Worm (Caenorhabditis elegans) whole organism, L4/young adult: Measurements from ENCODE around the gene rbm-26.

ENCODE experiments used
- W03F9.2 ChIP-seq: fragments of 150-350 bp; optimal IDR thresholded peaks from 2 replicates; lab custom pipeline; 2014; ENCODE audit warnings: missing biosample characterization, missing genetic modification characterization
- dao-5 ChIP-seq: sonication (generic microtip); optimal IDR thresholded peaks from 2 replicates; lab custom pipeline; 2016; ENCODE audit warnings: missing genotype, missing genetic modification characterization, moderate library complexity, missing compliant biosample characterization
- him-1 ChIP-seq: sonication (generic microtip); optimal IDR thresholded peaks from 2 replicates; lab custom pipeline; 2016; ENCODE audit warnings: missing genotype, missing genetic modification reagents, missing genetic modification characterization, missing compliant biosample characterization

DNA sequence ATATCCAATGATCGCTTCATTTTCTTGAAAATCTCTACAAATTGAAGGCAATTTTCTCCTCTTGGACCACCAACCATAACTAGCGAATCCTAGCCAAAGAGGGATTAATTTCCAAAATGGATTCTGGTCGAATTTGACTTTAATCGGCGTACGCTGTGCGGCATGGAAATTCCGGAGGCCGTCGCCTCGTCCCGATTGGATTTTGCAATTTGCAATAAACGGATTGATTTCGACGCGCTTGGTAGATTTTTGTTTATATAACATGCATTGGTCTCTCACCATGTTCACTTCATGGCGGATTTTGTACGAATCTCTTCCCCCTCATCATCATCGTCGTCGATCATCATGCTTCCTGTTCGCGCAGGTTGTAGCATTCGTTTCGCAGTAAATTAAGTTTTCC lies 45.6 kb upstream of the rbm-26 start:
- no peak for TF ChIP-seq him-1 (tag; lab: Kevin White, UChicago)
- no peak for TF ChIP-seq W03F9.2 (tag; lab: Kevin White, UChicago)
- no peak for TF ChIP-seq dao-5
